Fruit fly (Drosophila melanogaster): ENCODE data around the gene Nnf1b.

Gene Nnf1b

DNA sequence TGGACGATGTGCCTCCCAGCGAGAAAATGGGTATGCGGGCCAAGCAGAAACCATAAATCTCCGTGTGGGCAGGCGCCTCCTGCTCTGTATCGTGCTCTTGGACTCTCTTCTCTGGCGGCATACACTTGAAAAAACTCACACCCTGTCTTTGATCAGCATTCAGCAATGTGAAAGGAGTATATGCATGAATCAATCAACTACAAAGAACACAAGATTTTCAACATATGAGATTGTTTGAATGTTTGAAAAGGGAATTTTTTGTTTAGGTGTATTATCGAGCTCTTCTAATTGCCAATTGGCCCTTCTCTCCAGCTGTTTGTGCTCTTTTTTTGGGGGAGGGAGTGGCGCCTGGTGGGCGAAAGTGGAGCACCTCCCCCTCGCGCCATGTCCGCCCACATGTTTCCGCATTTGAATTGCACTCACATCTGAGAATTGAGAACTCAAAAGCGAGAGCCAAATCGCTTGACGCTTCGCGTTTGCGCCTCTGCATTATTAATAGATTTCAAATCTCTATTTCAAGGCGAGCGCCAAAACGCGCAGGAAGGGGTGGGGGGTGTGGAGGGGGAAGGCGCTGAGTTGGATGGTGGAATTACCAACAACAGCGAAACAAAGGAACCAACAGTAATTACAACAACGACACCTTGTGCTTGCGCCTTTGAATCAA is 35.1 kb downstream of the Nnf1b start (continued):
- TF ChIP-seq wor (GFP tag; IDR thresholded peaks at IDR 0.05) = peak; percentile 82
- TF ChIP-seq E2f2 (GFP tag; IDR thresholded peaks at IDR 0.05) = peak; percentile 69
- TF ChIP-seq CG6654 (GFP tag; optimal IDR thresholded peaks at IDR 0.05) = peak; percentile 58
- TF ChIP-seq CG7372 (GFP tag; IDR thresholded peaks at IDR 0.05) = peak; percentile 87
- TF ChIP-seq ken (GFP tag; IDR thresholded peaks at IDR 0.05) = peak; percentile 90
- TF ChIP-seq ac (GFP tag; optimal IDR thresholded peaks at IDR 0.05) = no peak
- TF ChIP-seq bigmax (GFP tag; optimal IDR thresholded peaks at IDR 0.05) = no peak
- TF ChIP-seq bowl (GFP tag; IDR thresholded peaks at IDR 0.05) = peak; percentile 66; the same call in 1 of the 2 replicates
- peak; percentile 86 for TF ChIP-seq CG10209 (GFP tag; optimal IDR thresholded peaks at IDR 0.05)
- peak; percentile 80 for TF ChIP-seq tin (GFP tag; optimal IDR thresholded peaks at IDR 0.05)
- peak; percentile 80 for TF ChIP-seq CG18262 (tag; optimal IDR thresholded peaks at IDR 0.05)
- TF ChIP-seq Dip2 (GFP tag; IDR thresholded peaks at IDR 0.05) = no peak
- peak; percentile 88 for TF ChIP-seq Ada2b (GFP tag; IDR thresholded peaks at IDR 0.05)
- TF ChIP-seq CG14441 (GFP tag; IDR thresholded peaks at IDR 0.05) = peak; percentile 89
- TF ChIP-seq trem (tag; optimal IDR thresholded peaks at IDR 0.05) = peak; percentile 40
- peak; percentile 69; the same call in 1 of the 3 replicates for TF ChIP-seq gce (GFP tag; IDR thresholded peaks at IDR 0.05)
- peak; percentile 75 for TF ChIP-seq CG4707 (GFP tag; optimal IDR thresholded peaks at IDR 0.05)
- TF ChIP-seq Mrtf (GFP tag; IDR thresholded peaks at IDR 0.05) = peak; percentile 91
- peak; percentile 66 for TF ChIP-seq Vsx1 (GFP tag; optimal IDR thresholded peaks at IDR 0.05)
- TF ChIP-seq Lpt (GFP tag; optimal IDR thresholded peaks at IDR 0.05) = no peak
- TF ChIP-seq CG18619 (GFP tag; optimal IDR thresholded peaks at IDR 0.05) = peak; percentile 78
- TF ChIP-seq jigr1 (GFP tag; IDR thresholded peaks at IDR 0.05) = peak; percentile 62; the same call in 2 of the 3 replicates
- peak; percentile 91 for TF ChIP-seq Sox102F (GFP tag; optimal IDR thresholded peaks at IDR 0.05)
- peak; percentile 90 for TF ChIP-seq Meics (GFP tag; optimal IDR thresholded peaks at IDR 0.05)
- peak; percentile 40 for TF ChIP-seq CG10431 (GFP tag; optimal IDR thresholded peaks at IDR 0.05)
- peak; percentile 92 for TF ChIP-seq dmrt99B (tag; optimal IDR thresholded peaks at IDR 0.05)
- peak; percentile 88 for TF ChIP-seq CG1647 (GFP tag; optimal IDR thresholded peaks at IDR 0.05)
- TF ChIP-seq chif (GFP tag; optimal IDR thresholded peaks at IDR 0.05) = peak; percentile 85 to 87
- TF ChIP-seq CG8944 (GFP tag; optimal IDR thresholded peaks at IDR 0.05) = peak; percentile 84
- TF ChIP-seq D19A (tag; optimal IDR thresholded peaks at IDR 0.05) = peak; percentile 72
- peak; percentile 84 for TF ChIP-seq dati (GFP tag; IDR thresholded peaks at IDR 0.05)
- TF ChIP-seq MTF-1 (GFP tag; optimal IDR thresholded peaks at IDR 0.05; ENCODE audit: borderline replicate concordance) = peak; percentile 76
- peak; percentile 90 for TF ChIP-seq CG7786 (GFP tag; optimal IDR thresholded peaks at IDR 0.05)
- peak; percentile 77 for TF ChIP-seq Mes4 (GFP tag; optimal IDR thresholded peaks at IDR 0.05)
- TF ChIP-seq Jarid2 (GFP tag; optimal IDR thresholded peaks at IDR 0.05) = no peak
- peak; percentile 50 for TF ChIP-seq CTCF (GFP tag; optimal IDR thresholded peaks at IDR 0.05)
- peak; percentile 80 for TF ChIP-seq repo (GFP tag; optimal IDR thresholded peaks at IDR 0.05)
- peak; percentile 97 for TF ChIP-seq ci (GFP tag; IDR thresholded peaks at IDR 0.05)
- TF ChIP-seq scrt (GFP tag; optimal IDR thresholded peaks at IDR 0.05) = peak; percentile 83
- TF ChIP-seq CG13424 (tag; optimal IDR thresholded peaks at IDR 0.05) = peak; percentile 91
- peak; percentile 100 for TF ChIP-seq sr (GFP tag; IDR thresholded peaks at IDR 0.05)
- TF ChIP-seq so (GFP tag; IDR thresholded peaks at IDR 0.05) = peak; percentile 91
- peak; percentile 68 for TF ChIP-seq MBD-R2 (GFP tag; IDR thresholded peaks at IDR 0.05)
- TF ChIP-seq Rfx (GFP tag; IDR thresholded peaks at IDR 0.05) = peak; percentile 95
- TF ChIP-seq Oaz (GFP tag; IDR thresholded peaks at IDR 0.05) = peak; percentile 75
- TF ChIP-seq CG7928 (GFP tag; optimal IDR thresholded peaks at IDR 0.05) = peak; percentile 52
- TF ChIP-seq ro (GFP tag; IDR thresholded peaks at IDR 0.05) = peak; percentile 78
- peak; percentile 87 for TF ChIP-seq CG16779 (GFP tag; IDR thresholded peaks at IDR 0.05)
- peak; percentile 17 for TF ChIP-seq HmgD (GFP tag; optimal IDR thresholded peaks at IDR 0.05)
- TF ChIP-seq pho (GFP tag; optimal IDR thresholded peaks at IDR 0.05) = peak; percentile 85
- peak; percentile 83 for TF ChIP-seq CG33213 (GFP tag; optimal IDR thresholded peaks at IDR 0.05)
- no peak for TF ChIP-seq CG8478 (optimal IDR thresholded peaks at IDR 0.05)

Data from whole organism, embryonic.